Fruit fly (Drosophila melanogaster) whole organism, prepupa: ENCODE data around the gene L2HGDH.

Experiments
- Blimp-1 ChIP-seq: fragments of 200-800 bp; sonication (Bioruptor generic); optimal IDR thresholded peaks from 3 replicates; lab custom pipeline; 2017; ENCODE audit warnings: missing biosample characterization, missing genetic modification characterization, mild to moderate bottlenecking, moderate library complexity, missing genetic modification reagents
- CG10631 ChIP-seq: fragments of 200-800 bp; sonication (Bioruptor generic); optimal IDR thresholded peaks from 2 replicates; lab custom pipeline; 2016; ENCODE audit warnings: missing biosample characterization, missing genetic modification characterization
- CG11762 ChIP-seq: fragments of 200-800 bp; sonication (Bioruptor generic); optimal IDR thresholded peaks from 3 replicates; lab custom pipeline; 2016; ENCODE audit warnings: missing biosample characterization, missing genetic modification characterization; ENCODE audit not compliant: insufficient read depth
- CG15336 ChIP-seq: fragments of 200-800 bp; sonication (Bioruptor generic); IDR thresholded peaks from 2 replicates; pipeline ENCODE4 v1.3.6; 2022; ENCODE audit warnings: missing biosample characterization, missing genetic modification characterization
- CG1621 ChIP-seq: fragments of 200-800 bp; sonication (Bioruptor generic); optimal IDR thresholded peaks from 3 replicates; lab custom pipeline; 2018; ENCODE audit warnings: missing biosample characterization, mild to moderate bottlenecking, missing genetic modification characterization
- CG16779 ChIP-seq: fragments of 200-800 bp; sonication (Bioruptor generic); optimal IDR thresholded peaks from 3 replicates; lab custom pipeline; 2017; ENCODE audit warnings: missing biosample characterization, mild to moderate bottlenecking, missing genetic modification characterization
- CG3032 ChIP-seq: fragments of 200-800 bp; optimal IDR thresholded peaks from 2 replicates; lab custom pipeline; 2019; ENCODE audit warnings: missing biosample characterization, mild to moderate bottlenecking, missing genetic modification characterization, moderate library complexity
- CG31627 ChIP-seq: fragments of 200-800 bp; sonication (Bioruptor generic); optimal IDR thresholded peaks from 3 replicates; lab custom pipeline; 2016; ENCODE audit warnings: missing biosample characterization, missing genetic modification characterization
- CG32006 ChIP-seq: fragments of 200-800 bp; sonication (Bioruptor generic); optimal IDR thresholded peaks from 3 replicates; lab custom pipeline; 2017; ENCODE audit warnings: missing biosample characterization, mild to moderate bottlenecking, missing genetic modification characterization
- CG34406 ChIP-seq: fragments of 200-800 bp; sonication (Bioruptor generic); optimal IDR thresholded peaks from 3 replicates; lab custom pipeline; 2016; ENCODE audit warnings: missing biosample characterization, missing genetic modification characterization
- CG3919 ChIP-seq: fragments of 200-800 bp; sonication (Bioruptor generic); optimal IDR thresholded peaks from 3 replicates; lab custom pipeline; 2016; ENCODE audit warnings: missing biosample characterization, missing genetic modification characterization
- CG6163 ChIP-seq: fragments of 200-800 bp; sonication (Bioruptor generic); IDR thresholded peaks from 3 replicates; pipeline ENCODE4 v1.3.6; 2022; ENCODE audit warnings: missing biosample characterization, missing genetic modification characterization
- CG6792 ChIP-seq: fragments of 200-800 bp; sonication (Bioruptor generic); optimal IDR thresholded peaks from 3 replicates; lab custom pipeline; 2016; ENCODE audit warnings: missing biosample characterization, missing genetic modification characterization
- CG6854 ChIP-seq: fragments of 200-800 bp; sonication (Bioruptor generic); optimal IDR thresholded peaks from 2 replicates; lab custom pipeline; 2017; ENCODE audit warnings: missing biosample characterization, mild to moderate bottlenecking, missing genetic modification characterization
- CG8319 ChIP-seq: fragments of 200-800 bp; sonication (Bioruptor generic); optimal IDR thresholded peaks from 3 replicates; lab custom pipeline; 2016; ENCODE audit warnings: missing biosample characterization, missing genetic modification characterization
- CG8632 ChIP-seq: fragments of 200-800 bp; sonication (Bioruptor generic); optimal IDR thresholded peaks from 3 replicates; lab custom pipeline; 2016; ENCODE audit warnings: missing biosample characterization, missing genetic modification characterization
- CG9139 ChIP-seq: fragments of 200-800 bp; sonication (Bioruptor generic); optimal IDR thresholded peaks from 3 replicates; lab custom pipeline; 2017; ENCODE audit warnings: missing biosample characterization, mild to moderate bottlenecking, missing genetic modification characterization
- Eip75B ChIP-seq: fragments of 200-800 bp; sonication (Bioruptor generic); optimal IDR thresholded peaks from 3 replicates; lab custom pipeline; 2016; ENCODE audit warnings: missing biosample characterization, missing genetic modification characterization
- Eip78C ChIP-seq: fragments of 200-800 bp; sonication (Bioruptor generic); peaks from one replicate; lab custom pipeline; 2016; ENCODE audit warnings: missing biosample characterization, missing genetic modification characterization
- Eip93F ChIP-seq: fragments of 200-800 bp; sonication (Bioruptor generic); optimal IDR thresholded peaks from 2 replicates; lab custom pipeline; 2016; ENCODE audit warnings: missing biosample characterization, mild to moderate bottlenecking, missing genetic modification characterization
- Ets21C ChIP-seq: fragments of 200-800 bp; sonication (Bioruptor generic); optimal IDR thresholded peaks from 3 replicates; lab custom pipeline; 2016; ENCODE audit warnings: missing biosample characterization, missing genetic modification characterization
- Ets96B ChIP-seq: fragments of 200-800 bp; optimal IDR thresholded peaks from 2 replicates; lab custom pipeline; 2019; ENCODE audit warnings: missing biosample characterization, mild to moderate bottlenecking, missing genetic modification characterization, moderate library complexity
- Gug ChIP-seq: fragments of 200-800 bp; sonication (Bioruptor generic); IDR thresholded peaks from 2 replicates; pipeline ENCODE4 v1.3.6; 2022; ENCODE audit warnings: missing biosample characterization, missing genetic modification characterization
- Hr39 ChIP-seq: fragments of 200-800 bp; sonication (Bioruptor generic); optimal IDR thresholded peaks from 2 replicates; lab custom pipeline; 2016; ENCODE audit warnings: missing biosample characterization, missing genetic modification characterization
- Met ChIP-seq: fragments of 200-800 bp; sonication (Bioruptor generic); optimal IDR thresholded peaks from 3 replicates; lab custom pipeline; 2016; ENCODE audit warnings: missing biosample characterization, missing genetic modification characterization
- OdsH ChIP-seq: fragments of 200-800 bp; sonication (Bioruptor generic); optimal IDR thresholded peaks from 3 replicates; lab custom pipeline; 2016; ENCODE audit warnings: missing biosample characterization, missing genetic modification characterization
- Smox ChIP-seq: fragments of 200-800 bp; sonication (Bioruptor generic); optimal IDR thresholded peaks from 3 replicates; lab custom pipeline; 2016; ENCODE audit warnings: missing biosample characterization, missing genetic modification characterization
- Sox102F ChIP-seq: fragments of 200-800 bp; sonication (Bioruptor generic); optimal IDR thresholded peaks from 2 replicates; lab custom pipeline; 2016; ENCODE audit warnings: missing biosample characterization, mild to moderate bottlenecking, missing genetic modification characterization
- Sox14 ChIP-seq: fragments of 200-800 bp; sonication (Bioruptor generic); optimal IDR thresholded peaks from 3 replicates; lab custom pipeline; 2016; ENCODE audit warnings: missing biosample characterization, missing genetic modification characterization
- achi ChIP-seq: fragments of 200-800 bp; sonication (Bioruptor generic); optimal IDR thresholded peaks from 3 replicates; lab custom pipeline; 2016; ENCODE audit warnings: missing biosample characterization, missing genetic modification characterization
- acj6 ChIP-seq: fragments of 200-800 bp; sonication (Bioruptor generic); optimal IDR thresholded peaks from 3 replicates; lab custom pipeline; 2016; ENCODE audit warnings: missing biosample characterization, missing genetic modification characterization
- cyc ChIP-seq: fragments of 200-800 bp; sonication (Bioruptor generic); optimal IDR thresholded peaks from 3 replicates; lab custom pipeline; 2016; ENCODE audit warnings: missing biosample characterization, missing genetic modification characterization
- dac ChIP-seq: fragments of 200-800 bp; sonication (Bioruptor generic); optimal IDR thresholded peaks from 2 replicates; lab custom pipeline; 2017; ENCODE audit warnings: missing biosample characterization, mild to moderate bottlenecking, missing genetic modification characterization
- dsx ChIP-seq: fragments of 200-800 bp; optimal IDR thresholded peaks from 3 replicates; lab custom pipeline; 2019; ENCODE audit warnings: missing biosample characterization, mild to moderate bottlenecking, missing genetic modification characterization, moderate library complexity; ENCODE audit not compliant: poor library complexity, severe bottlenecking
- eg ChIP-seq: fragments of 200-800 bp; sonication (Bioruptor generic); IDR thresholded peaks from 3 replicates; pipeline ENCODE4 v1.3.6; 2022; ENCODE audit warnings: missing biosample characterization, missing genetic modification characterization
- esn ChIP-seq: fragments of 200-800 bp; sonication (Bioruptor generic); optimal IDR thresholded peaks from 2 replicates; lab custom pipeline; 2016; ENCODE audit warnings: missing biosample characterization, mild to moderate bottlenecking, missing genetic modification characterization, moderate library complexity
- fd59A ChIP-seq: fragments of 200-800 bp; sonication (Bioruptor generic); optimal IDR thresholded peaks from 2 replicates; lab custom pipeline; 2017; ENCODE audit warnings: missing biosample characterization, mild to moderate bottlenecking, missing genetic modification characterization, missing genetic modification reagents
- fd85E ChIP-seq: fragments of 200-800 bp; sonication (Bioruptor generic); optimal IDR thresholded peaks from 3 replicates; lab custom pipeline; 2016; ENCODE audit warnings: missing biosample characterization, missing genetic modification characterization
- fkh ChIP-seq: fragments of 200-800 bp; sonication (Bioruptor generic); optimal IDR thresholded peaks from 3 replicates; lab custom pipeline; 2017; ENCODE audit warnings: missing biosample characterization, mild to moderate bottlenecking, missing genetic modification characterization, moderate library complexity
- lz ChIP-seq: fragments of 200-800 bp; sonication (Bioruptor generic); optimal IDR thresholded peaks from 3 replicates; lab custom pipeline; 2016; ENCODE audit warnings: missing biosample characterization, missing genetic modification characterization
- net ChIP-seq: fragments of 200-800 bp; sonication (Bioruptor generic); optimal IDR thresholded peaks from 3 replicates; lab custom pipeline; 2016; ENCODE audit warnings: missing biosample characterization, missing genetic modification characterization
- pdm3 ChIP-seq: fragments of 200-800 bp; sonication (Bioruptor generic); optimal IDR thresholded peaks from 3 replicates; lab custom pipeline; 2016; ENCODE audit warnings: missing biosample characterization, missing genetic modification characterization
- spab ChIP-seq: fragments of 200-800 bp; sonication (Bioruptor generic); optimal IDR thresholded peaks from 2 replicates; lab custom pipeline; 2017; ENCODE audit warnings: missing biosample characterization, mild to moderate bottlenecking, missing genetic modification characterization, missing genetic modification reagents
- ss ChIP-seq, 2 experiments: fragments of 200-800 bp; sonication (Bioruptor generic); optimal IDR thresholded peaks; 2 replicates in 1 of 2; 3 replicates in 1 of 2; lab custom pipeline; 2017 to 2018; ENCODE audit warnings: mild to moderate bottlenecking in 2 of 2, missing biosample characterization in 2 of 2, missing genetic modification characterization in 2 of 2, moderate library complexity in 1 of 2
- svp ChIP-seq: fragments of 200-800 bp; sonication (Bioruptor generic); peaks from one replicate; lab custom pipeline; 2016; ENCODE audit warnings: missing biosample characterization, missing genetic modification characterization
- vri ChIP-seq: fragments of 200-800 bp; sonication (Bioruptor generic); optimal IDR thresholded peaks from 3 replicates; lab custom pipeline; 2016; ENCODE audit warnings: missing biosample characterization, mild to moderate bottlenecking, missing genetic modification characterization

Gene L2HGDH

DNA sequence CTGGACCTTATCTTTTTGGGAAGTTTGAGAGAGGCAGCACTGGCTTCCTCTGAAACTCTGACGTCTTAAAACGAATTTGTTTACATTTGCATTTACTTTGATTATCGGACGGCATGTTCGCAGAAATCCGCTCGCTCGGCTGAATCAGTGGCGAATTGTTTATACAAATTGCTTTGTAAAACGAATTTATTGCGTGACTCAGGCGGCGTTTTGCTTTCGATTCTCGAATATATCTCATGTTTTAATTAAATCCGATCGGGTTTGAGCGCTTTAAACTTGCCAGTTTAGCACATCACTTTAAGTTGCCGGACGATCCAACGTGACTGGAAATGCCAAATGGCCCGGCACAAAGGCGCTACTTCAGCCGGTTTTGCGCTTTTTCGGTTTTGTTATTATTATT, 9.9 kb upstream of the L2HGDH start:
- TF ChIP-seq ss (GFP tag; optimal IDR thresholded peaks at IDR 0.05; lab: Kevin White, UChicago) (peak; percentile 20 to 71), CG3919 (GFP tag; lab: Kevin White, UChicago) (no peak), fd59A (GFP tag; lab: Kevin White, UChicago) (no peak), net (GFP tag; lab: Kevin White, UChicago) (no peak), fd85E (no peak), Sox102F (GFP tag; lab: Kevin White, UChicago) (no peak), cyc (GFP tag; lab: Kevin White, UChicago) (no peak), vri (no peak), Sox14 (GFP tag; lab: Kevin White, UChicago) (no peak), CG15336 (GFP tag; lab: Robert Waterston, UW) (no peak), CG9139 (GFP tag; lab: Kevin White, UChicago) (no peak), Ets96B (no peak), svp (GFP tag; lab: Kevin White, UChicago) (peak; percentile 88), OdsH (GFP tag; lab: Kevin White, UChicago) (no peak), CG8632 (no peak), dac (no peak), Ets21C (GFP tag; lab: Kevin White, UChicago) (no peak), CG16779 (tag; lab: Kevin White, UChicago) (no peak), esn (no peak), CG32006 (no peak), CG8319 (GFP tag; lab: Kevin White, UChicago) (no peak), pdm3 (GFP tag; lab: Kevin White, UChicago) (no peak), CG6792 (no peak), CG6163 (GFP tag; lab: Robert Waterston, UW) (0 out of 3 replicates have a peak, but pooled peaks have one; percentile 30), CG11762 (no peak), CG10631 (no peak), Smox (GFP tag; lab: Kevin White, UChicago) (no peak), CG1621 (tag; lab: Kevin White, UChicago) (no peak), acj6 (no peak), Gug (GFP tag; lab: Robert Waterston, UW) (no peak), CG34406 (no peak), Blimp-1 (GFP tag; lab: Kevin White, UChicago) (no peak), achi (GFP tag; lab: Kevin White, UChicago) (no peak), eg (GFP tag; lab: Robert Waterston, UW) (no peak), fkh (GFP tag; lab: Kevin White, UChicago) (peak; percentile 17), Eip93F (GFP tag; lab: Kevin White, UChicago) (no peak), Eip78C (peak; percentile 26)
- TF ChIP-seq, all 60 proteins: peak for 5

DNA sequence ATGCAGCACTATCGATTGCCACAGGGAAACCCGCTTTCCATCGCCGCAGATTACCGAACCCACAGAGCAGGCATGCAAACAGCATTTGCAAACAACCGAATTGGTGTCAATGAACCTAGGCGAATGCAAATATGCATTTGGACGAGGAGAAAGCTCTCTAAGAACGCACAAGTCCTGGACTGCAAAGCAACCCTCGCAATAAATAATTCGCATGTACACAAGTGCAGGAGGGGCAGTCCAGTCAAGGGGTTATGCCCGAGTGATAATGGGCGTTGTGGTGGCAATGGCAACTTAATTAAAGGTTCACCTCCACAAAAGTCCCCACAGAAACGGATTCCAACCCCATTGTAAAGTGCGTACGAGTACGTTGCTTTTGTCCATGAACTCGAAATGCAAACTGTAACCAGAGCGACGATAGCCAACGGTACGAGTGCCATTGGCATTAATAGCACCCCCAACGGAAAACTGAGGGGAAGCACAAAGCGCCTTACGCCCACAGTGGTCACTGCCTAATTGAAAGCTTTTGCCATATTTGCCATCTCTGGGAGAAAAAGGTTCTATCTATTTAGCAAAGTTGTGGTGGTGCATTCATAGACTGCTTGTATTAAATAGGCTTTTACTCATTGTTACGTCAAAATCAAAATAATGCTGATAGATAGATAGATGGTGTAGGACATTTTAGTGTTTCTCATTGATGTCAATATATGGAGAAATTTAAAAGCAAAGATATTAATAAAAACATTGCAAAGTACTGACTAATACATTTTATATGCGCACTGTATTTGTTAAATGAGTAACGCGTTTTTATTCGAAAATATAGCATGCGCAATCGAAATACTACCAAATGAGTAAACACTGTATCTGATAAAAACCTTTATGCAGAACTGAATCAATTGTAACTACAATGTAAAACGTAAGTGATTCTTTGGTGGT, 8.8 kb upstream of the L2HGDH start:
- TF ChIP-seq CG34406 = peak; percentile 33
- peak in 1 of 2 experiments; percentile 28 for TF ChIP-seq ss (GFP tag; optimal IDR thresholded peaks at IDR 0.05; lab: Kevin White, UChicago)
- no peak for TF ChIP-seq CG6854 (GFP tag; lab: Kevin White, UChicago)
- peak; percentile 0 for TF ChIP-seq achi (GFP tag; lab: Kevin White, UChicago)
- TF ChIP-seq spab (GFP tag; lab: Kevin White, UChicago) = no peak
- peak; percentile 17 for TF ChIP-seq Eip75B (GFP tag; lab: Kevin White, UChicago)
- TF ChIP-seq svp (GFP tag; lab: Kevin White, UChicago) = peak; percentile 68
- TF ChIP-seq eg (GFP tag; lab: Robert Waterston, UW) = no peak
- peak; percentile 34 for TF ChIP-seq CG10631
- peak; percentile 73 for TF ChIP-seq Eip78C
- no peak for TF ChIP-seq Sox102F (GFP tag; lab: Kevin White, UChicago)
- peak; percentile 42 for TF ChIP-seq Met (GFP tag; lab: Kevin White, UChicago)
- no peak for TF ChIP-seq CG11762
- TF ChIP-seq Hr39 = peak; percentile 35
- peak; percentile 52 for TF ChIP-seq esn
- TF ChIP-seq dsx (GFP tag; lab: Kevin White, UChicago) = peak; percentile 40
- peak; percentile 51 for TF ChIP-seq acj6
- TF ChIP-seq Smox (GFP tag; lab: Kevin White, UChicago) = peak; percentile 29
- peak; percentile 30 for TF ChIP-seq Ets96B
- TF ChIP-seq lz (GFP tag; lab: Kevin White, UChicago) = peak; percentile 44
- peak; percentile 36 for TF ChIP-seq CG32006
- no peak for TF ChIP-seq Ets21C (GFP tag; lab: Kevin White, UChicago)
- peak; percentile 48 for TF ChIP-seq Sox14 (GFP tag; lab: Kevin White, UChicago)
- no peak for TF ChIP-seq fkh (GFP tag; lab: Kevin White, UChicago)
- peak; percentile 33 for TF ChIP-seq pdm3 (GFP tag; lab: Kevin White, UChicago)
- TF ChIP-seq CG8632 = peak; percentile 19
- no peak for TF ChIP-seq dac
- peak; percentile 6 for TF ChIP-seq CG3032 (tag; lab: Kevin White, UChicago)
- TF ChIP-seq CG6792 = peak; percentile 5
- peak; percentile 52 for TF ChIP-seq CG31627 (GFP tag; lab: Kevin White, UChicago)
